Fruit fly (Drosophila melanogaster): ENCODE measurements around the gene VhaM9.7-a.

VhaM9.7-a gene

DNA sequence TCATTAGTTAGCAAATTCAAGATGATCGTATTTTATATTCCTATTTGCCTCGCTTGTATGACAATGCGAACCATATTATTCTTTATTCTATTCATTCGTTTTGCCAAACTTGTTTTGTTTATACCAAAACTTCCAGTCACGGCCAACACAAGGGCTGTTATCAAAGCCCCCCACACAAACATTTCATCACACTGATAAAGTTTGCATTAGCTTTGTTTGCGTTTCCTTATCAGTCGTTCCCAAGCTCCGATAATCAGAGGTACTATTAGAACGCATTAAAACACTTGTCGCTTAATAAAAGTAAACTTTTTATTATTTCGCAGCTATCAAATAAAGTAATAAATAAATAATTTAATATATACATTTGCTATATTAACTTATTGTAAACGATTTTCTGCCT lies 31.2 kb downstream of the VhaM9.7-a start (continued):
- TF ChIP-seq C15 (GFP tag; IDR thresholded peaks at IDR 0.05) (no peak), pb (GFP tag; optimal IDR thresholded peaks at IDR 0.05) (no peak), Dfd (GFP tag; optimal IDR thresholded peaks at IDR 0.05) (no peak), CG8944 (GFP tag; optimal IDR thresholded peaks at IDR 0.05) (no peak), CG13894 (tag; optimal IDR thresholded peaks at IDR 0.05) (no peak), CG2116 (GFP tag; optimal IDR thresholded peaks at IDR 0.05) (no peak), Chrac-16 (GFP tag; optimal IDR thresholded peaks at IDR 0.05) (no peak), vvl (GFP tag; IDR thresholded peaks at IDR 0.05) (no peak), Sox100B (GFP tag; optimal IDR thresholded peaks at IDR 0.05) (no peak), lbe (GFP tag; optimal IDR thresholded peaks at IDR 0.05) (no peak), ac (GFP tag; optimal IDR thresholded peaks at IDR 0.05) (no peak), CG8478 (optimal IDR thresholded peaks at IDR 0.05) (no peak), pros (GFP tag; optimal IDR thresholded peaks at IDR 0.05) (no peak), slp2 (GFP tag; optimal IDR thresholded peaks at IDR 0.05) (no peak), Pdp1 (GFP tag; optimal IDR thresholded peaks at IDR 0.05) (peak in 1 of 2 experiments; percentile 22)

DNA sequence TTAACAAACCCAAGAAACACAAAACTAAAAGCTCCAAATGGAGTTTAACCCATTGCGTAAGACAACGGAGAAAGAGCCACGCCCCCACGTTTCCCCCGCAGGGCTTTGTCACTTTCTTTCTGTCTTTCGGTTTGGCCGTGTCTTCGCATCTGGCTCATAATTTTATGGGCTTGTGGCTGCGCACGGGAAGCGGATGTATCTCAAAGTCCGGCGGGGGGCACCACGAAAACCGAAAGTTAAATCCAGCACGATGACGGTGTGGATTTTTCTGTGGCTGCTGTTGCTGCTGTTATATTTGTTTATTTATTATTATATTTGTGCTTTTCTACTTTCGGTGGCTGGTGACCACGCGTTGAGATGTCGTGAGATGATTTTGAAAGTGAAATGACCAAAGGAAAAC lies 34.3 kb downstream of the VhaM9.7-a start:
- TF ChIP-seq Blimp-1 (GFP tag; optimal IDR thresholded peaks at IDR 0.05) (peak; percentile 99), Pdp1 (GFP tag; optimal IDR thresholded peaks at IDR 0.05) (peak in 1 of 2 experiments; percentile 39), trem (tag; optimal IDR thresholded peaks at IDR 0.05) (no peak), CG12744 (GFP tag; optimal IDR thresholded peaks at IDR 0.05) (no peak), oc (tag; optimal IDR thresholded peaks at IDR 0.05) (peak; percentile 69), pros (GFP tag; optimal IDR thresholded peaks at IDR 0.05) (peak; percentile 42), sr (GFP tag; IDR thresholded peaks at IDR 0.05) (0 out of 3 replicates have a peak, but pooled peaks have one; percentile 32), kni (GFP tag; optimal IDR thresholded peaks at IDR 0.05) (peak; percentile 58)

DNA sequence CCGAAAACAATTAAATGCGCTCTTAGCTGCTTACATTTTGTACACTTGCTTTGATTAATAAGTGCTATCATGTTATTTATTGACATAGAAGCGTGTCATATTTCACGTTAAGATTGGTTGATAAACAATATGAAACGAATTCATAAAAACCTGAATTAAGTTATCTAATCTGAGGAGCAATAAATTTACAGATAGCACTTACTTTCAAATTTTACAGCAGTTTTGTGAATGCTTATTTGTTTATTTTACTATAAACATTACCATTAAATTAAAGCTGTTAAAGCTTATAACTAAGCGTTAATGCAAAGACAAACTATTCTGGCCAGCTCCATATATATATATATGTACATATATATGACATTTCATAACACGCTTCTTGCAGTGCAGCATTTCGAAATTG lies 39.6 kb downstream of the VhaM9.7-a start:
- no peak for TF ChIP-seq C15 (GFP tag; IDR thresholded peaks at IDR 0.05)
- TF ChIP-seq Gug (GFP tag; IDR thresholded peaks at IDR 0.05), result no peak
- TF ChIP-seq CG4360 (GFP tag; IDR thresholded peaks at IDR 0.05), result no peak
- TF ChIP-seq CG7556 (GFP tag; optimal IDR thresholded peaks at IDR 0.05), result no peak
- no peak for TF ChIP-seq CG1233 (GFP tag; optimal IDR thresholded peaks at IDR 0.05)
- TF ChIP-seq gem (tag; optimal IDR thresholded peaks at IDR 0.05), result peak; percentile 13
- no peak for TF ChIP-seq Taf1 (GFP tag; IDR thresholded peaks at IDR 0.05)
- TF ChIP-seq CTCF (GFP tag; optimal IDR thresholded peaks at IDR 0.05), result no peak
- TF ChIP-seq lab (GFP tag; optimal IDR thresholded peaks at IDR 0.05), result no peak
- no peak for TF ChIP-seq CG4328 (GFP tag; optimal IDR thresholded peaks at IDR 0.05)
- no peak for TF ChIP-seq her (GFP tag; optimal IDR thresholded peaks at IDR 0.05)
- TF ChIP-seq CG17829 (tag; optimal IDR thresholded peaks at IDR 0.05), result no peak
- no peak for TF ChIP-seq tll (GFP tag; optimal IDR thresholded peaks at IDR 0.05)
- peak in 1 of 2 experiments; percentile 0 for TF ChIP-seq bsh (GFP tag; optimal IDR thresholded peaks at IDR 0.05)
- TF ChIP-seq bcd (GFP tag; optimal IDR thresholded peaks at IDR 0.05), result no peak
- TF ChIP-seq knrl (GFP tag; IDR thresholded peaks at IDR 0.05; ENCODE audit: partially characterized antibody), result no peak
- no peak for TF ChIP-seq CG14860 (GFP tag; IDR thresholded peaks at IDR 0.05; ENCODE audit: partially characterized antibody)
- no peak for TF ChIP-seq CG7271 (tag; optimal IDR thresholded peaks at IDR 0.05)
- no peak for TF ChIP-seq Dip3 (GFP tag; optimal IDR thresholded peaks at IDR 0.05)
- TF ChIP-seq pho (GFP tag; optimal IDR thresholded peaks at IDR 0.05), result no peak
- TF ChIP-seq CG31441 (GFP tag; IDR thresholded peaks at IDR 0.05), result 0 out of 2 replicates have a peak, but pooled peaks have one; percentile 10
- TF ChIP-seq Hmx (GFP tag; optimal IDR thresholded peaks at IDR 0.05), result no peak
- no peak for TF ChIP-seq slp2 (GFP tag; optimal IDR thresholded peaks at IDR 0.05)
- peak; percentile 27 for TF ChIP-seq CG10979 (tag; optimal IDR thresholded peaks at IDR 0.05)
- peak; percentile 7 for TF ChIP-seq Sox102F (GFP tag; optimal IDR thresholded peaks at IDR 0.05)
- no peak for TF ChIP-seq CG10267 (tag; optimal IDR thresholded peaks at IDR 0.05)
- TF ChIP-seq Ptx1 (GFP tag; IDR thresholded peaks at IDR 0.05), result no peak
- no peak for TF ChIP-seq mirr (GFP tag; optimal IDR thresholded peaks at IDR 0.05)
- no peak for TF ChIP-seq vvl (GFP tag; IDR thresholded peaks at IDR 0.05)
- TF ChIP-seq Ravus (GFP tag; IDR thresholded peaks at IDR 0.05), result no peak
- TF ChIP-seq chn (GFP tag; optimal IDR thresholded peaks at IDR 0.05), result no peak
